Worm (Caenorhabditis elegans): ENCODE results near the gene sru-20.

Gene sru-20

DNA sequence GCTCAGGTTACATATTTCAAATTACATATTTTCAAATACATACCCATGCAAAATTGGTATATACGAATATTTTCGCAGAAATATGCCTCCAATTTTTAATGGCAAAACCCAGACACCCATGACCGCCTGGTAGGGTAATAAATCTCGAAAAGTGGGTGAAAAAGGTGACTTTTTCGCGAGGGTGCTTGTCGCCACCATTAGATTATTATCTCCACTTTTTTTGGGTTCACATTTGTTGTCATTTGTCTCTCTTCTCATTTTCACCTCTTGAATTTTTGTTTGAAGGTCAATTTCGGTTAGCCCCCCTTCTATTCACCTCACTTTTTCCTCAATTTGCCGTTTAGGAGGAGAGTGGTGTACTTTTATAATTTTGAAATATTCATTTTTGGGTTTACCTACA lies 44.9 kb downstream of the sru-20 start:
- TF ChIP-seq ceh-36 (tag; optimal IDR thresholded peaks at IDR 0.05) = no peak
- no peak for TF ChIP-seq flt-1 (GFP tag; IDR thresholded peaks at IDR 0.05)
- TF ChIP-seq tbx-37 (GFP tag; conservative IDR thresholded peaks at IDR 0.05) = no peak
- TF ChIP-seq pes-1 (GFP tag; IDR thresholded peaks at IDR 0.05) = no peak
- no peak for TF ChIP-seq tra-4 (tag; optimal IDR thresholded peaks at IDR 0.05)
- no peak for TF ChIP-seq sea-1 (GFP tag; conservative IDR thresholded peaks at IDR 0.05)
- no peak for TF ChIP-seq hmbx-1 (tag; optimal IDR thresholded peaks at IDR 0.05)
- TF ChIP-seq hmg-4 (GFP tag; optimal IDR thresholded peaks at IDR 0.05) = no peak
- no peak for TF ChIP-seq B0310.2 (tag; optimal IDR thresholded peaks at IDR 0.05)
- no peak for TF ChIP-seq F13C5.2 (tag; optimal IDR thresholded peaks at IDR 0.05)
- TF ChIP-seq scrt-1 (GFP tag; IDR thresholded peaks at IDR 0.05) = no peak
- no peak for TF ChIP-seq ceh-13 (GFP tag; optimal IDR thresholded peaks at IDR 0.05)
- TF ChIP-seq tbx-11 (GFP tag; IDR thresholded peaks at IDR 0.05) = no peak
- TF ChIP-seq ama-1 (optimal IDR thresholded peaks at IDR 0.05) = no peak
- TF ChIP-seq aly-1 (tag; optimal IDR thresholded peaks at IDR 0.05) = no peak

DNA sequence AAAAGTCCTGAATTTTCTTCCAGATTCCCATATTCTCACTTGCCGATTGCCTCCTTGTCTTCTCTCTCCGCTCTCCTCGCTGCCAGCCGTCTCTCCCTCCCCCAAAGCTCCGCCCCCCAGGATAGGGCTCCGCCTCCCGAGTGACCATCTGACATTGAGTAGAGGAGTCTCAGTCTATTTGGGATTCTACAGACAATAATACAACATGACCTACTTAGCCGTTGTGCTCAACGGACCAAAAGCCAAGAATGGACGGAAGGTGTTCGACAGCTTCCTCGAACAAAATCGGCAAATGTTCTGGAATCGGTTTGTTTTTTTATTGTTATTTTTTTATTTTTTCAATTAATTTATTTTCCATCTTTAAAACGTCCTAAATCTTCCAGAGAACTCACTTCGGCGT lies 46.7 kb downstream of the sru-20 start, which contains the start of gene ham-1:
Gene ham-1, plus strand, starts transcription at position 173 of the 400 bp plus-strand sequence.
- TF ChIP-seq ama-1 (optimal IDR thresholded peaks at IDR 0.05) = no peak
- no peak for TF ChIP-seq tbx-11 (GFP tag; IDR thresholded peaks at IDR 0.05)
- TF ChIP-seq hnd-1 (tag; optimal IDR thresholded peaks at IDR 0.05) = no peak
- no peak for TF ChIP-seq sea-1 (GFP tag; conservative IDR thresholded peaks at IDR 0.05)
- no peak for TF ChIP-seq tbx-37 (GFP tag; conservative IDR thresholded peaks at IDR 0.05)
- TF ChIP-seq hmbx-1 (tag; optimal IDR thresholded peaks at IDR 0.05) = no peak
- no peak for TF ChIP-seq hmg-4 (GFP tag; optimal IDR thresholded peaks at IDR 0.05)
- no peak for TF ChIP-seq F13C5.2 (tag; optimal IDR thresholded peaks at IDR 0.05)
- no peak for TF ChIP-seq scrt-1 (GFP tag; IDR thresholded peaks at IDR 0.05)
- TF ChIP-seq pes-1 (GFP tag; IDR thresholded peaks at IDR 0.05) = no peak
- no peak for TF ChIP-seq B0310.2 (tag; optimal IDR thresholded peaks at IDR 0.05)
- TF ChIP-seq aly-1 (tag; optimal IDR thresholded peaks at IDR 0.05) = no peak
- TF ChIP-seq ceh-36 (tag; optimal IDR thresholded peaks at IDR 0.05) = no peak

- no peak for TF ChIP-seq hmg-4 (GFP tag; optimal IDR thresholded peaks at IDR 0.05)
- TF ChIP-seq hmbx-1 (tag; optimal IDR thresholded peaks at IDR 0.05) = no peak
- TF ChIP-seq tbx-37 (GFP tag; conservative IDR thresholded peaks at IDR 0.05) = no peak
- TF ChIP-seq ceh-36 (tag; optimal IDR thresholded peaks at IDR 0.05) = peak; percentile 5
- TF ChIP-seq hnd-1 (tag; optimal IDR thresholded peaks at IDR 0.05) = no peak
- TF ChIP-seq tbx-11 (GFP tag; IDR thresholded peaks at IDR 0.05) = no peak
- peak; percentile 28 for TF ChIP-seq B0310.2 (tag; optimal IDR thresholded peaks at IDR 0.05)
- 0 out of 2 replicates have a peak, but pooled peaks have one; percentile 12 for TF ChIP-seq flt-1 (GFP tag; IDR thresholded peaks at IDR 0.05)
- peak; percentile 24; the same call in 1 of the 2 replicates for TF ChIP-seq pes-1 (GFP tag; IDR thresholded peaks at IDR 0.05)
Measured at ce11 chrIV:12544624-12545023, 49.3 kb downstream of the sru-20 start.

ce11 chrIV:12545393-12545792 lies 50.1 kb downstream of the sru-20 start:
- TF ChIP-seq ets-7 (tag; optimal IDR thresholded peaks at IDR 0.05) = no peak

DNA sequence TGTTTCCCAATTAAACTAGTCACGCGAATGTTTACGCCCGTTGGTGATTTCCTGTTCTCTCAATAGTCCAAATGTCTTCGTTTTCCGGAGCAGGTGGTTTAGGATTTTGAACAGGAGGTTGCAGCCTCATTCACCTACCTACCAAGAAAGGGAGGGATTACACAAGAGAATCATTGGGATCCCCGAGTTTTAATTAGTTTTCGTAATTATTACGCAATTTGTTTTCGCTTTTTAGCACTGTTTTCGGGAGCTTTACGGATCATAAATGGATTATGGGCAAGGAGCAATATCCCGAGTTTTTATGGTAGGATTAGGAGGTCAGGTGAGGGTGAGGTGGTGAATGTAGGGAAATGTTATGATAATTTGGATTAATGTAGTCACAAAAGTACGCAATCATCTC lies 50.6 kb downstream of the sru-20 start:
- TF ChIP-seq sea-1 (GFP tag; conservative IDR thresholded peaks at IDR 0.05) (no peak), hnd-1 (tag; optimal IDR thresholded peaks at IDR 0.05) (no peak), F13C5.2 (tag; optimal IDR thresholded peaks at IDR 0.05) (no peak), ets-7 (tag; optimal IDR thresholded peaks at IDR 0.05) (no peak), ceh-13 (GFP tag; optimal IDR thresholded peaks at IDR 0.05) (no peak), tbx-37 (GFP tag; conservative IDR thresholded peaks at IDR 0.05) (peak; percentile 45; the same call in 1 of the 2 replicates), hmg-4 (GFP tag; optimal IDR thresholded peaks at IDR 0.05) (peak; percentile 47), tra-4 (tag; optimal IDR thresholded peaks at IDR 0.05) (no peak), tbx-11 (GFP tag; IDR thresholded peaks at IDR 0.05) (no peak), ceh-36 (tag; optimal IDR thresholded peaks at IDR 0.05) (peak; percentile 71), flt-1 (GFP tag; IDR thresholded peaks at IDR 0.05) (no peak), pes-1 (GFP tag; IDR thresholded peaks at IDR 0.05) (peak; percentile 33; the same call in 1 of the 2 replicates), aly-1 (tag; optimal IDR thresholded peaks at IDR 0.05) (no peak), scrt-1 (GFP tag; IDR thresholded peaks at IDR 0.05) (no peak), hmbx-1 (tag; optimal IDR thresholded peaks at IDR 0.05) (no peak), B0310.2 (tag; optimal IDR thresholded peaks at IDR 0.05) (no peak), ama-1 (optimal IDR thresholded peaks at IDR 0.05) (peak; percentile 71)

Data from whole organism, early embryonic.